Worm (Caenorhabditis elegans) whole organism, L3 larva: ENCODE measurements around the gene F53C3.11.

Experiments used
- R02D3.7 ChIP-seq: fragments of 150-350 bp; optimal IDR thresholded peaks from 2 replicates; lab custom pipeline; 2014; ENCODE audit warnings: missing biosample characterization, missing genetic modification characterization
- ZK546.5 ChIP-seq: sonication (generic microtip); optimal IDR thresholded peaks from 2 replicates; lab custom pipeline; 2017; ENCODE audit warnings: missing biosample characterization, missing genetic modification characterization
- aly-2 ChIP-seq: fragments of 150-350 bp; optimal IDR thresholded peaks from 2 replicates; lab custom pipeline; 2014; ENCODE audit warnings: missing biosample characterization, missing genetic modification characterization
- ceh-16 ChIP-seq: sonication (generic microtip); optimal IDR thresholded peaks from 2 replicates; lab custom pipeline; 2017; ENCODE audit warnings: missing biosample characterization, missing genetic modification characterization
- ceh-82 ChIP-seq: fragments of 150-350 bp; optimal IDR thresholded peaks from 2 replicates; lab custom pipeline; 2014; ENCODE audit warnings: missing biosample characterization, missing genetic modification characterization
- daf-12 ChIP-seq: fragments of 150-350 bp; optimal IDR thresholded peaks from 2 replicates; lab custom pipeline; 2014; ENCODE audit warnings: missing biosample characterization, missing genetic modification reagents, missing genetic modification characterization
- egl-27 ChIP-seq: sonication (generic microtip); optimal IDR thresholded peaks from 4 replicates; lab custom pipeline; 2017; ENCODE audit warnings: missing biosample characterization, missing genetic modification reagents, missing genetic modification characterization
- elt-1 ChIP-seq: fragments of 150-350 bp; optimal IDR thresholded peaks from 2 replicates; lab custom pipeline; 2014; ENCODE audit warnings: missing biosample characterization, missing genetic modification characterization
- elt-2 ChIP-seq: sonication (generic microtip); optimal IDR thresholded peaks from 2 replicates; lab custom pipeline; 2016; ENCODE audit warnings: missing genetic modification reagents, mild to moderate bottlenecking, missing genetic modification characterization, missing compliant biosample characterization
- elt-3 ChIP-seq, 3 experiments: fragments of 150-350 bp in 1 of 3; sonication (generic microtip) in 2 of 3; optimal IDR thresholded peaks; 2 replicates in 2 of 3; 4 replicates in 1 of 3; lab custom pipeline; 2014 to 2017; ENCODE audit warnings: missing biosample characterization in 3 of 3, missing genetic modification characterization in 3 of 3
- eor-1 ChIP-seq, 2 experiments: fragments of 150-350 bp; optimal IDR thresholded peaks; 2 replicates each; lab custom pipeline; 2014 to 2018; ENCODE audit warnings: missing biosample characterization in 2 of 2, missing genetic modification characterization in 2 of 2
- fkh-2 ChIP-seq: fragments of 150-350 bp; optimal IDR thresholded peaks from 2 replicates; lab custom pipeline; 2014; ENCODE audit warnings: missing biosample characterization, missing genetic modification reagents, missing genetic modification characterization
- fos-1 ChIP-seq: fragments of 150-350 bp; optimal IDR thresholded peaks from 2 replicates; lab custom pipeline; 2014; ENCODE audit warnings: missing biosample characterization, missing genetic modification characterization
- jun-1 ChIP-seq: fragments of 150-350 bp; optimal IDR thresholded peaks from 2 replicates; lab custom pipeline; 2014; ENCODE audit warnings: missing biosample characterization, missing genetic modification reagents, missing genetic modification characterization
- lin-15B ChIP-seq: fragments of 150-350 bp; optimal IDR thresholded peaks from 2 replicates; lab custom pipeline; 2014; ENCODE audit warnings: missing biosample characterization, missing genetic modification characterization
- lin-39 ChIP-seq: fragments of 150-350 bp; optimal IDR thresholded peaks from 2 replicates; lab custom pipeline; 2018; ENCODE audit warnings: missing biosample characterization, missing genetic modification reagents, missing genetic modification characterization
- lsy-12 ChIP-seq: sonication (generic microtip); optimal IDR thresholded peaks from 2 replicates; lab custom pipeline; 2016; ENCODE audit warnings: mild to moderate bottlenecking, missing genetic modification characterization, missing compliant biosample characterization
- mdl-1 ChIP-seq: fragments of 150-350 bp; optimal IDR thresholded peaks from 2 replicates; lab custom pipeline; 2014; ENCODE audit warnings: missing biosample characterization, missing genetic modification characterization
- nfya-1 ChIP-seq: sonication (generic microtip); optimal IDR thresholded peaks from 2 replicates; lab custom pipeline; 2017; ENCODE audit warnings: missing genetic modification characterization, mild to moderate bottlenecking, missing compliant biosample characterization, antibody characterized with exemption, moderate library complexity; ENCODE audit not compliant: insufficient read depth
- nhr-11 ChIP-seq: fragments of 150-350 bp; optimal IDR thresholded peaks from 2 replicates; lab custom pipeline; 2014; ENCODE audit warnings: missing biosample characterization, missing genetic modification characterization
- nhr-12 ChIP-seq: fragments of 150-350 bp; optimal IDR thresholded peaks from 2 replicates; lab custom pipeline; 2014; ENCODE audit warnings: missing biosample characterization, missing genetic modification characterization
- nhr-23 ChIP-seq: fragments of 150-350 bp; optimal IDR thresholded peaks from 2 replicates; lab custom pipeline; 2014; ENCODE audit warnings: missing biosample characterization, missing genetic modification reagents, missing genetic modification characterization
- nhr-237 ChIP-seq: fragments of 150-350 bp; optimal IDR thresholded peaks from 2 replicates; lab custom pipeline; 2014; ENCODE audit warnings: missing biosample characterization, missing genetic modification characterization
- nhr-25 ChIP-seq: sonication (generic microtip); optimal IDR thresholded peaks from 2 replicates; lab custom pipeline; 2017; ENCODE audit warnings: missing biosample characterization, missing genetic modification characterization
- nhr-28 ChIP-seq: fragments of 150-350 bp; optimal IDR thresholded peaks from 2 replicates; lab custom pipeline; 2014; ENCODE audit warnings: missing biosample characterization, missing genetic modification characterization
- nhr-67 ChIP-seq: fragments of 150-350 bp; optimal IDR thresholded peaks from 2 replicates; lab custom pipeline; 2014; ENCODE audit warnings: missing biosample characterization, missing genetic modification characterization
- nhr-76 ChIP-seq: fragments of 150-350 bp; sonication (generic microtip); optimal IDR thresholded peaks from 5 replicates; lab custom pipeline; 2014; ENCODE audit warnings: missing biosample characterization, missing genetic modification characterization
- nhr-77 ChIP-seq: fragments of 150-350 bp; optimal IDR thresholded peaks from 2 replicates; lab custom pipeline; 2014; ENCODE audit warnings: missing biosample characterization, missing genetic modification characterization
- pqm-1 ChIP-seq: fragments of 150-350 bp; optimal IDR thresholded peaks from 2 replicates; lab custom pipeline; 2017; ENCODE audit warnings: missing biosample characterization, missing genetic modification characterization, inconsistent platforms
- sea-2 ChIP-seq: fragments of 150-350 bp; sonication (generic microtip); optimal IDR thresholded peaks from 4 replicates; lab custom pipeline; 2014; ENCODE audit warnings: missing biosample characterization, missing genetic modification reagents, missing genetic modification characterization
- skn-1 ChIP-seq: fragments of 150-350 bp; optimal IDR thresholded peaks from 2 replicates; lab custom pipeline; 2014; ENCODE audit warnings: missing biosample characterization, missing genetic modification characterization
- tbx-2 ChIP-seq: sonication (generic microtip); optimal IDR thresholded peaks from 2 replicates; lab custom pipeline; 2016; ENCODE audit warnings: mild to moderate bottlenecking, missing genetic modification characterization, missing compliant biosample characterization

F53C3.11 gene

ce11 chrII:3891124-3891523 is 15.4 kb downstream of the F53C3.11 start, which contains the start of gene F53C3.8:
Gene F53C3.8, plus strand, starts transcription at chrII:3891424.
- TF ChIP-seq ZK546.5 (tag; lab: Kevin White, UChicago) (no peak), nhr-12 (no peak), nhr-28 (tag; lab: Kevin White, UChicago) (no peak), ceh-16 (tag; lab: Kevin White, UChicago) (no peak)
- TF ChIP-seq, all 47 proteins: peak for 0

ce11 chrII:3879945-3880344 is 26.6 kb downstream of the F53C3.11 start, which contains the start of gene nhr-166:
Gene nhr-166, plus strand, starts transcription at chrII:3880245.
- TF ChIP-seq nhr-28 (tag; lab: Kevin White, UChicago) (no peak), nhr-11 (tag; lab: Kevin White, UChicago) (no peak), skn-1 (tag; lab: Kevin White, UChicago) (no peak), ceh-82 (no peak), elt-1 (tag; lab: Kevin White, UChicago) (no peak), ceh-16 (tag; lab: Kevin White, UChicago) (no peak), jun-1 (tag; lab: Kevin White, UChicago) (no peak), lsy-12 (no peak), R02D3.7 (no peak), tbx-2 (tag; lab: Kevin White, UChicago) (no peak), pqm-1 (tag; lab: Kevin White, UChicago) (no peak), eor-1 (tag; optimal IDR thresholded peaks at IDR 0.05; lab: Kevin White, UChicago) (no peak), nfya-1 (tag; lab: Kevin White, UChicago) (no peak), fkh-2 (tag; lab: Kevin White, UChicago) (no peak)
- TF ChIP-seq, all 47 proteins: peak for 0

- TF ChIP-seq jun-1 (tag; lab: Kevin White, UChicago) (no peak), lin-39 (tag; lab: Kevin White, UChicago) (no peak), nfya-1 (tag; lab: Kevin White, UChicago) (no peak), skn-1 (tag; lab: Kevin White, UChicago) (no peak), eor-1 (tag; optimal IDR thresholded peaks at IDR 0.05; lab: Kevin White, UChicago) (no peak), R02D3.7 (no peak), tbx-2 (tag; lab: Kevin White, UChicago) (no peak), nhr-67 (tag; lab: Kevin White, UChicago) (no peak), sea-2 (GFP tag; lab: Kevin White, UChicago) (no peak), nhr-28 (tag; lab: Kevin White, UChicago) (no peak), daf-12 (tag; lab: Kevin White, UChicago) (no peak), ceh-16 (tag; lab: Kevin White, UChicago) (no peak), elt-2 (tag; lab: Kevin White, UChicago) (no peak)
These were observed 28.2 kb downstream of the F53C3.11 start, which contains the start of gene srh-250 for ce11 chrII:3878330-3878729. Gene srh-250, plus strand, starts transcription at chrII:3878630.

ce11 chrII:3877874-3878273 is 28.6 kb downstream of the F53C3.11 start, which contains the start of gene sdz-7:
Gene sdz-7, minus strand, starts transcription at chrII:3877974.
- TF ChIP-seq lin-39 (tag; lab: Kevin White, UChicago) (no peak), aly-2 (tag; lab: Kevin White, UChicago) (no peak), elt-3 (tag; optimal IDR thresholded peaks at IDR 0.05; lab: Kevin White, UChicago) (no peak), lin-15B (tag; lab: Kevin White, UChicago) (no peak), nhr-28 (tag; lab: Kevin White, UChicago) (no peak), fos-1 (no peak), nhr-25 (tag; lab: Kevin White, UChicago) (no peak), ceh-82 (no peak), skn-1 (tag; lab: Kevin White, UChicago) (no peak), eor-1 (tag; optimal IDR thresholded peaks at IDR 0.05; lab: Kevin White, UChicago) (no peak), mdl-1 (no peak), sea-2 (GFP tag; lab: Kevin White, UChicago) (no peak), R02D3.7 (no peak), nhr-67 (tag; lab: Kevin White, UChicago) (no peak), egl-27 (tag; lab: Kevin White, UChicago) (no peak), nfya-1 (tag; lab: Kevin White, UChicago) (no peak), nhr-76 (no peak)

- no peak for TF ChIP-seq sea-2 (GFP tag; lab: Kevin White, UChicago)
- no peak for TF ChIP-seq eor-1 (tag; optimal IDR thresholded peaks at IDR 0.05; lab: Kevin White, UChicago)
- no peak for TF ChIP-seq daf-12 (tag; lab: Kevin White, UChicago)
- no peak for TF ChIP-seq lin-39 (tag; lab: Kevin White, UChicago)
- no peak for TF ChIP-seq nhr-11 (tag; lab: Kevin White, UChicago)
- no peak for TF ChIP-seq nhr-237 (tag; lab: Kevin White, UChicago)
- no peak for TF ChIP-seq nhr-76
- no peak for TF ChIP-seq pqm-1 (tag; lab: Kevin White, UChicago)
- no peak for TF ChIP-seq nhr-77 (tag; lab: Kevin White, UChicago)
- no peak for TF ChIP-seq aly-2 (tag; lab: Kevin White, UChicago)
- TF ChIP-seq nhr-23, result no peak
- TF ChIP-seq nhr-67 (tag; lab: Kevin White, UChicago), result no peak
- TF ChIP-seq nhr-28 (tag; lab: Kevin White, UChicago), result no peak
- no peak for TF ChIP-seq elt-1 (tag; lab: Kevin White, UChicago)
These were observed 29.4 kb downstream of the F53C3.11 start, which contains the start of gene nep-3 for ce11 chrII:3877127-3877526. Gene nep-3, minus strand, starts transcription at chrII:3877227.
